Worm (Caenorhabditis elegans) whole organism, early embryonic: ENCODE data around the gene otpl-4.

Source experiments
- B0310.2 ChIP-seq: sonication (generic microtip); optimal IDR thresholded peaks from 2 replicates; lab custom pipeline; 2016; ENCODE audit warnings: mild to moderate bottlenecking, missing genetic modification characterization, missing compliant biosample characterization
- F13C5.2 ChIP-seq: sonication (generic microtip); optimal IDR thresholded peaks from 2 replicates; lab custom pipeline; 2017; ENCODE audit warnings: mild to moderate bottlenecking, missing genetic modification characterization, inconsistent platforms, missing compliant biosample characterization
- aly-1 ChIP-seq: sonication (generic microtip); optimal IDR thresholded peaks from 2 replicates; lab custom pipeline; 2016; ENCODE audit warnings: missing genetic modification characterization, missing compliant biosample characterization
- ama-1 ChIP-seq: fragments of 150-350 bp; optimal IDR thresholded peaks from 2 replicates; lab custom pipeline; 2014
- ets-7 ChIP-seq: sonication (generic microtip); optimal IDR thresholded peaks from 2 replicates; lab custom pipeline; 2016; ENCODE audit warnings: missing genotype, missing genetic modification characterization, missing compliant biosample characterization
- flt-1 ChIP-seq: fragments of 200-800 bp; sonication (Bioruptor generic); IDR thresholded peaks from 2 replicates; pipeline ENCODE4 v1.3.6; 2022; ENCODE audit warnings: missing genetic modification characterization, missing compliant biosample characterization
- hmbx-1 ChIP-seq: sonication (generic microtip); optimal IDR thresholded peaks from 2 replicates; lab custom pipeline; 2016; ENCODE audit warnings: mild to moderate bottlenecking, missing genetic modification characterization, missing compliant biosample characterization
- hmg-4 ChIP-seq: fragments of 200-800 bp; sonication (Bioruptor generic); optimal IDR thresholded peaks from 2 replicates; lab custom pipeline; 2018; ENCODE audit warnings: mild to moderate bottlenecking, missing genetic modification characterization, missing compliant biosample characterization
- hnd-1 ChIP-seq: sonication (generic microtip); optimal IDR thresholded peaks from 2 replicates; lab custom pipeline; 2016; ENCODE audit warnings: missing genetic modification characterization, missing compliant biosample characterization
- pes-1 ChIP-seq: fragments of 200-800 bp; sonication (Bioruptor generic); IDR thresholded peaks from 2 replicates; pipeline ENCODE4 v1.3.6; 2022; ENCODE audit warnings: missing genetic modification reagents, missing genetic modification characterization, missing compliant biosample characterization
- scrt-1 ChIP-seq: fragments of 200-800 bp; sonication (Bioruptor generic); IDR thresholded peaks from 2 replicates; pipeline ENCODE4 v1.3.6; 2022; ENCODE audit warnings: missing genetic modification characterization, missing compliant biosample characterization
- sea-1 ChIP-seq: fragments of 200-800 bp; sonication (Bioruptor generic); conservative IDR thresholded peaks from 2 replicates; pipeline ENCODE4 v1.3.6; 2022; ENCODE audit warnings: missing genetic modification characterization, missing compliant biosample characterization
- tbx-11 ChIP-seq: fragments of 200-800 bp; sonication (Bioruptor generic); IDR thresholded peaks from 2 replicates; pipeline ENCODE4 v1.3.6; 2022; ENCODE audit warnings: missing genetic modification characterization, missing compliant biosample characterization
- tbx-37 ChIP-seq: fragments of 200-800 bp; sonication (Bioruptor generic); conservative IDR thresholded peaks from 2 replicates; pipeline ENCODE4 v1.3.6; 2022; ENCODE audit warnings: missing genetic modification reagents, missing genetic modification characterization, missing compliant biosample characterization
- tra-4 ChIP-seq: sonication (generic microtip); optimal IDR thresholded peaks from 2 replicates; lab custom pipeline; 2017; ENCODE audit warnings: missing genetic modification characterization, missing compliant biosample characterization

otpl-4 gene

ce11 chrV:8586920-8587319, 49.8 kb downstream of the otpl-4 start:
- TF ChIP-seq tbx-37 (GFP tag; lab: Robert Waterston, UW) (no peak), sea-1 (GFP tag; lab: Robert Waterston, UW) (no peak), B0310.2 (tag; lab: Kevin White, UChicago) (no peak), ama-1 (lab: Kevin White, UChicago) (no peak), flt-1 (GFP tag; lab: Robert Waterston, UW) (no peak), hmbx-1 (no peak), pes-1 (GFP tag; lab: Robert Waterston, UW) (no peak), hnd-1 (no peak), hmg-4 (no peak)

DNA sequence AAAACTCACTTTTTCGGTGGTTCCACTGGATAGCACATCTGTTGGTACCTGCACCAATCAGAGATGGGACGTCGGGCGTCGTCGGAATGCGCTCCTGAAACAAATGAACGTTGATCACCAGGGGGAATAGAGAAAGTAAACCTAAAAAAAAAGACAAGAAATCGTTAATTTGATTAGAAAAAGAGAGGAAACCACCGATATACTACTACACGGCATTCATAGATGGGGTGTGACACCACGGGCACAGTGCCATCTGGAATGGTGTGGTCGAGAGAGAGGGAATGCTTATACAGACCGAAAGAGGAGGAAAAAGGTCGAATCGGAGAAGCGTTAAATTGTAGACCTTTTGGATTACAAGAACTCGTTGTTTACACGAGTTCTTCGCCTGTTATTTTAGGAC, 50.9 kb downstream of the otpl-4 start, which contains the start of gene C10B5.3:
Gene C10B5.3 (minus strand): TSS at position 101 of the 400 bp plus-strand sequence.
- TF ChIP-seq sea-1 (GFP tag; lab: Robert Waterston, UW): no peak
- TF ChIP-seq tbx-11 (GFP tag; lab: Robert Waterston, UW): no peak
- TF ChIP-seq hmbx-1: no peak
- no peak for TF ChIP-seq ets-7 (tag; lab: Kevin White, UChicago)
- TF ChIP-seq hnd-1: no peak
- TF ChIP-seq pes-1 (GFP tag; lab: Robert Waterston, UW): no peak
- no peak for TF ChIP-seq scrt-1 (GFP tag; lab: Robert Waterston, UW)
- TF ChIP-seq flt-1 (GFP tag; lab: Robert Waterston, UW): no peak
- TF ChIP-seq tbx-37 (GFP tag; lab: Robert Waterston, UW): no peak
- TF ChIP-seq F13C5.2: no peak
- no peak for TF ChIP-seq tra-4 (tag; lab: Kevin White, UChicago)
- no peak for TF ChIP-seq aly-1 (tag; lab: Kevin White, UChicago)
